Worm (Caenorhabditis elegans) whole organism, young adult: ENCODE results near the gene gpd-4.

Experiments used
- B0019.2 ChIP-seq: fragments of 200-800 bp; sonication (Bioruptor generic); conservative IDR thresholded peaks from 2 replicates; pipeline ENCODE4 v1.3.6; 2022; ENCODE audit warnings: missing genetic modification reagents, missing genetic modification characterization, missing compliant biosample characterization
- D2030.7 ChIP-seq: fragments of 200-800 bp; sonication (Bioruptor generic); IDR thresholded peaks from 2 replicates; pipeline ENCODE4 v1.3.6; 2022; ENCODE audit warnings: missing genetic modification reagents, missing genetic modification characterization, missing compliant biosample characterization
- F10E7.11 ChIP-seq: sonication (generic microtip); optimal IDR thresholded peaks from 2 replicates; lab custom pipeline; 2017; ENCODE audit warnings: mild to moderate bottlenecking, missing genetic modification characterization, moderate library complexity, missing compliant biosample characterization
- F23B12.7 ChIP-seq: sonication (generic microtip); optimal IDR thresholded peaks from 2 replicates; lab custom pipeline; 2017; ENCODE audit warnings: missing genetic modification characterization, mild to moderate bottlenecking, missing compliant biosample characterization, antibody characterized with exemption, moderate library complexity; ENCODE audit not compliant: insufficient read depth
- F33H1.4 ChIP-seq: fragments of 200-800 bp; sonication (Bioruptor generic); IDR thresholded peaks from 2 replicates; pipeline ENCODE4 v1.3.6; 2022; ENCODE audit warnings: missing genetic modification reagents, missing genetic modification characterization, missing compliant biosample characterization
- F39B2.1 ChIP-seq: fragments of 200-800 bp; sonication (Bioruptor generic); IDR thresholded peaks from 2 replicates; pipeline ENCODE4 v1.3.6; 2022; ENCODE audit warnings: missing genetic modification reagents, missing genetic modification characterization, missing compliant biosample characterization
- F49E8.2 ChIP-seq: sonication (generic microtip); optimal IDR thresholded peaks from 3 replicates; lab custom pipeline; 2017; ENCODE audit warnings: missing genetic modification characterization, mild to moderate bottlenecking, missing compliant biosample characterization, antibody characterized with exemption, moderate library complexity; ENCODE audit not compliant: insufficient read depth
- F57C9.4 ChIP-seq: sonication (generic microtip); optimal IDR thresholded peaks from 2 replicates; lab custom pipeline; 2017; ENCODE audit warnings: mild to moderate bottlenecking, missing genetic modification characterization, missing compliant biosample characterization
- K12H6.12 ChIP-seq: fragments of 200-800 bp; sonication (Bioruptor generic); optimal IDR thresholded peaks from 2 replicates; lab custom pipeline; 2018; ENCODE audit warnings: mild to moderate bottlenecking, missing genetic modification characterization, missing compliant biosample characterization
- Y53F4B.3 ChIP-seq: fragments of 200-800 bp; sonication (Bioruptor generic); IDR thresholded peaks from 2 replicates; pipeline ENCODE4 v1.3.6; 2022; ENCODE audit warnings: missing genetic modification reagents, missing genetic modification characterization, missing compliant biosample characterization
- Y79H2A.3 ChIP-seq: fragments of 200-800 bp; sonication (Bioruptor generic); conservative IDR thresholded peaks from 2 replicates; pipeline ENCODE4 v1.3.6; 2022; ENCODE audit warnings: missing genetic modification reagents, missing genetic modification characterization, missing compliant biosample characterization
- aptf-2 ChIP-seq: fragments of 200-800 bp; sonication (Bioruptor generic); conservative IDR thresholded peaks from 2 replicates; pipeline ENCODE4 v1.3.6; 2022; ENCODE audit warnings: missing genetic modification reagents, missing genetic modification characterization, missing compliant biosample characterization
- ccch-3 ChIP-seq: fragments of 200-800 bp; sonication (Bioruptor generic); optimal IDR thresholded peaks from 2 replicates; lab custom pipeline; 2018; ENCODE audit warnings: mild to moderate bottlenecking, missing genetic modification characterization, missing compliant biosample characterization
- ceh-100 ChIP-seq: fragments of 200-800 bp; sonication (Bioruptor generic); IDR thresholded peaks from 2 replicates; pipeline ENCODE4 v1.3.6; 2022; ENCODE audit warnings: missing genetic modification reagents, missing genetic modification characterization, missing compliant biosample characterization
- ceh-91 ChIP-seq: fragments of 200-800 bp; sonication (Bioruptor generic); IDR thresholded peaks from 2 replicates; pipeline ENCODE4 v1.3.6; 2022; ENCODE audit warnings: missing genetic modification reagents, missing genetic modification characterization, missing compliant biosample characterization
- die-1 ChIP-seq: sonication (generic microtip); optimal IDR thresholded peaks from 2 replicates; lab custom pipeline; 2016; ENCODE audit warnings: missing genotype, mild to moderate bottlenecking, missing genetic modification characterization, missing compliant biosample characterization
- dox-1 ChIP-seq: fragments of 200-800 bp; sonication (Bioruptor generic); IDR thresholded peaks from 2 replicates; pipeline ENCODE4 v1.3.6; 2022; ENCODE audit warnings: missing genetic modification reagents, missing genetic modification characterization, missing compliant biosample characterization
- dpff-1 ChIP-seq: sonication (generic microtip); optimal IDR thresholded peaks from 2 replicates; lab custom pipeline; 2017; ENCODE audit warnings: mild to moderate bottlenecking, missing genetic modification characterization, missing compliant biosample characterization
- efl-1 ChIP-seq: fragments of 150-350 bp; optimal IDR thresholded peaks from 2 replicates; lab custom pipeline; 2014; ENCODE audit warnings: missing biosample characterization, missing genetic modification reagents, missing genetic modification characterization
- egl-18 ChIP-seq: fragments of 200-800 bp; sonication (Bioruptor generic); IDR thresholded peaks from 2 replicates; pipeline ENCODE4 v1.3.6; 2022; ENCODE audit warnings: missing genetic modification reagents, missing genetic modification characterization, missing compliant biosample characterization
- hmg-20 ChIP-seq: fragments of 200-800 bp; sonication (Bioruptor generic); IDR thresholded peaks from 2 replicates; pipeline ENCODE4 v1.3.6; 2022; ENCODE audit warnings: missing genetic modification reagents, missing genetic modification characterization, missing compliant biosample characterization
- hsf-1 ChIP-seq: fragments of 200-800 bp; sonication (Bioruptor generic); IDR thresholded peaks from 2 replicates; pipeline ENCODE4 v1.3.6; 2022; ENCODE audit warnings: missing genetic modification reagents, missing genetic modification characterization, missing compliant biosample characterization
- lin-40 ChIP-seq: sonication (generic microtip); optimal IDR thresholded peaks from 2 replicates; lab custom pipeline; 2016; ENCODE audit warnings: missing genetic modification characterization, mild to moderate bottlenecking, missing compliant biosample characterization, missing genotype, missing genetic modification reagents
- lin-54 ChIP-seq: fragments of 200-800 bp; sonication (Bioruptor generic); optimal IDR thresholded peaks from 2 replicates; lab custom pipeline; 2018; ENCODE audit warnings: mild to moderate bottlenecking, missing genetic modification characterization, missing compliant biosample characterization
- lir-1 ChIP-seq: fragments of 200-800 bp; sonication (Bioruptor generic); conservative IDR thresholded peaks from 2 replicates; pipeline ENCODE4 v1.3.6; 2022; ENCODE audit warnings: missing genetic modification reagents, missing genetic modification characterization, missing compliant biosample characterization
- lsl-1 ChIP-seq: fragments of 200-800 bp; sonication (Bioruptor generic); optimal IDR thresholded peaks from 2 replicates; lab custom pipeline; 2018; ENCODE audit warnings: mild to moderate bottlenecking, missing genetic modification characterization, moderate library complexity, missing compliant biosample characterization
- madf-10 ChIP-seq: sonication (generic microtip); optimal IDR thresholded peaks from 2 replicates; lab custom pipeline; 2016; ENCODE audit warnings: mild to moderate bottlenecking, missing genetic modification characterization, missing compliant biosample characterization
- madf-3 ChIP-seq: fragments of 200-800 bp; sonication (Bioruptor generic); IDR thresholded peaks from 2 replicates; pipeline ENCODE4 v1.3.6; 2022; ENCODE audit warnings: missing genetic modification reagents, missing genetic modification characterization, missing compliant biosample characterization
- madf-6 ChIP-seq: fragments of 200-800 bp; sonication (Bioruptor generic); IDR thresholded peaks from 2 replicates; pipeline ENCODE4 v1.3.6; 2022; ENCODE audit warnings: missing genetic modification reagents, missing genetic modification characterization, missing compliant biosample characterization
- madf-8 ChIP-seq: fragments of 200-800 bp; sonication (Bioruptor generic); conservative IDR thresholded peaks from 2 replicates; pipeline ENCODE4 v1.3.6; 2022; ENCODE audit warnings: missing genetic modification reagents, missing genetic modification characterization, missing compliant biosample characterization
- nfya-1 ChIP-seq: sonication (generic microtip); optimal IDR thresholded peaks from 2 replicates; lab custom pipeline; 2017; ENCODE audit warnings: antibody characterized with exemption, missing compliant biosample characterization, missing genetic modification characterization, borderline replicate concordance; ENCODE audit not compliant: insufficient read depth
- nfya-2 ChIP-seq: fragments of 200-800 bp; sonication (Bioruptor generic); IDR thresholded peaks from 2 replicates; pipeline ENCODE4 v1.3.6; 2022; ENCODE audit warnings: missing genetic modification reagents, missing genetic modification characterization, missing compliant biosample characterization
- nhr-179 ChIP-seq: sonication (generic microtip); optimal IDR thresholded peaks from 2 replicates; lab custom pipeline; 2016; ENCODE audit warnings: mild to moderate bottlenecking, missing genetic modification characterization, missing compliant biosample characterization
- nhr-80 ChIP-seq: sonication (generic microtip); optimal IDR thresholded peaks from 2 replicates; lab custom pipeline; 2016; ENCODE audit warnings: missing genetic modification characterization, missing compliant biosample characterization
- nhr-90 ChIP-seq: sonication (generic microtip); optimal IDR thresholded peaks from 2 replicates; lab custom pipeline; 2016; ENCODE audit warnings: missing genotype, mild to moderate bottlenecking, missing genetic modification characterization, missing compliant biosample characterization
- pbrm-1 ChIP-seq: fragments of 200-800 bp; sonication (Bioruptor generic); IDR thresholded peaks from 2 replicates; pipeline ENCODE4 v1.3.6; 2022; ENCODE audit warnings: missing genetic modification reagents, missing genetic modification characterization, missing compliant biosample characterization
- rcor-1 ChIP-seq: fragments of 200-800 bp; sonication (Bioruptor generic); IDR thresholded peaks from 2 replicates; pipeline ENCODE4 v1.3.6; 2022; ENCODE audit warnings: missing genetic modification reagents, missing genetic modification characterization, missing compliant biosample characterization
- sea-2 ChIP-seq: fragments of 200-800 bp; sonication (Bioruptor generic); IDR thresholded peaks from 2 replicates; pipeline ENCODE4 v1.3.6; 2022; ENCODE audit warnings: missing genetic modification characterization, missing compliant biosample characterization
- snpc-3.4 ChIP-seq: sonication (generic microtip); optimal IDR thresholded peaks from 2 replicates; lab custom pipeline; 2017; ENCODE audit warnings: missing genetic modification characterization, mild to moderate bottlenecking, missing compliant biosample characterization, antibody characterized with exemption, moderate library complexity, missing genotype, missing genetic modification reagents
- xnd-1 ChIP-seq: sonication (generic microtip); optimal IDR thresholded peaks from 2 replicates; lab custom pipeline; 2016; ENCODE audit warnings: missing genotype, missing genetic modification reagents, missing genetic modification characterization, missing compliant biosample characterization
- zfh-2 ChIP-seq: fragments of 200-800 bp; sonication (Bioruptor generic); conservative IDR thresholded peaks from 2 replicates; pipeline ENCODE4 v1.3.6; 2022; ENCODE audit warnings: missing genetic modification reagents, missing genetic modification characterization, missing compliant biosample characterization
- ztf-18 ChIP-seq: sonication (generic microtip); optimal IDR thresholded peaks from 2 replicates; lab custom pipeline; 2016; ENCODE audit warnings: missing genotype, mild to moderate bottlenecking, missing genetic modification characterization, missing compliant biosample characterization
- ztf-22 ChIP-seq: fragments of 200-800 bp; sonication (Bioruptor generic); optimal IDR thresholded peaks from 2 replicates; lab custom pipeline; 2018; ENCODE audit warnings: mild to moderate bottlenecking, missing genetic modification characterization, moderate library complexity, missing compliant biosample characterization
- ztf-6 ChIP-seq: fragments of 200-800 bp; sonication (Bioruptor generic); IDR thresholded peaks from 2 replicates; pipeline ENCODE4 v1.3.6; 2022; ENCODE audit warnings: missing genetic modification reagents, missing genetic modification characterization, missing compliant biosample characterization

Gene gpd-4

DNA sequence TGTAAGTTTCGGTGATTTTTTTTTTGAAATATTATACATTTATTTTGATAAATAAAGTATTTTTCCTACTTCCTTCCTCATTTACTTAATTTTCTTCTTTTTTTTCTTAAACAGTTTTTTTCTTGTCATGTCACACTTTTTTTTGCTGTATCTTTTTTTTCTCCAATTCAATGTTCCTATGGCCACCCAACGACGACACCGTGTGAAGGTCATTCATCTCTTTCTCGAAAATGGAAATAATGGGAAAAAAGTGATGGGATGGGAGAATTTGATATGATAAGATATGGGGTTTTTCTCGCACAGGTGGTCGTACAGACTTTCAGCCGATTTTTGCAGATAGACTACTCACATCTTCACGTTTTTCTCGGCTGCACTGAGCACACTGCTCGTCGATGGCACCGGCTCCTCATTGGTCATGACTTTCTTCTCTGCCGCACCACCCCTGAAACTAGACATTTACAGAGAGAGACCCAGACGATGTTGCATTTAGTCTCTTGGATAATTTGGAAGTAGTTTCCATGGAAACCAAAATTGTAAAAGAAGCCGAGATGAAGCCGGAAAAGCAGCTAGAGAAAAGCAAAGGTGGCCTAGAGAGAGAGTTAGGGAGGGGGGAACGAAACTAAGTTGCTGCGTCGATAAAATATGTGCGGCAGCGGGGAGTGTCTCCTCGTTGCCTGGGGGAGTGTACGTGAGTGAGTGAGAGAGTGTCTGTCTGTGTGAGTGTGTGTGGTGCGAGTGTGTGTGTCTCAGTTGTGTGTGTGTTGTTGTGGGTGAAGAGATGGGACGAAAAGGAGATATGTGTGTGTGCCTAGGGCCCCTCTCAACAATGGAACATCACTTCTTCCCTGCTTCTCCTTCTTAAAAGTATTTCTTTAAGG, 1.9 kb upstream of the gpd-4 start, which contains the start of gene daf-19 (continued):
- no peak for TF ChIP-seq ceh-91
- no peak for TF ChIP-seq F49E8.2
- no peak for TF ChIP-seq nfya-2
- TF ChIP-seq pbrm-1 (GFP tag; lab: Robert Waterston, UW) = no peak
- TF ChIP-seq Y53F4B.3 = no peak
- TF ChIP-seq rcor-1 (GFP tag; lab: Robert Waterston, UW) = 0 out of 2 replicates have a peak, but pooled peaks have one; percentile 29
- TF ChIP-seq sea-2 = no peak
- TF ChIP-seq nhr-179 = no peak
- no peak for TF ChIP-seq F57C9.4 (tag; lab: Kevin White, UChicago)
- peak; percentile 42 for TF ChIP-seq die-1 (tag; lab: Kevin White, UChicago)
- peak; percentile 35 for TF ChIP-seq K12H6.12
- no peak for TF ChIP-seq Y79H2A.3 (GFP tag; lab: Robert Waterston, UW)
- no peak; the same call in 1 of the 2 replicates for TF ChIP-seq ceh-100
- TF ChIP-seq F39B2.1 = no peak
- peak; percentile 23 for TF ChIP-seq lin-40 (tag; lab: Kevin White, UChicago)
- TF ChIP-seq F10E7.11 (tag; lab: Kevin White, UChicago) = no peak
- no peak for TF ChIP-seq nfya-1 (tag; lab: Kevin White, UChicago)
- no peak for TF ChIP-seq hmg-20 (GFP tag; lab: Robert Waterston, UW)

- TF ChIP-seq D2030.7 (GFP tag; lab: Robert Waterston, UW) (peak; percentile 39; the same call in 1 of the 2 replicates), F49E8.2 (peak; percentile 25), hsf-1 (GFP tag; lab: Robert Waterston, UW) (no peak), dpff-1 (no peak), lsl-1 (peak; percentile 4), efl-1 (peak; percentile 23), lin-40 (tag; lab: Kevin White, UChicago) (no peak), madf-6 (peak; percentile 52; the same call in 1 of the 2 replicates), madf-3 (peak; percentile 90), F33H1.4 (GFP tag; lab: Robert Waterston, UW) (0 out of 2 replicates have a peak, but pooled peaks have one; percentile 22), lin-54 (GFP tag; lab: Kevin White, UChicago) (peak; percentile 0), nhr-90 (tag; lab: Kevin White, UChicago) (no peak), ceh-100 (0 out of 2 replicates have a peak, but pooled peaks have one; percentile 24)
These were observed 1.4 kb downstream of the gpd-4 start, which contains the start of gene wbp-11 for ce11 chrII:10172436-10172973. wbp-11 (plus strand) TSS chrII:10172923.

DNA sequence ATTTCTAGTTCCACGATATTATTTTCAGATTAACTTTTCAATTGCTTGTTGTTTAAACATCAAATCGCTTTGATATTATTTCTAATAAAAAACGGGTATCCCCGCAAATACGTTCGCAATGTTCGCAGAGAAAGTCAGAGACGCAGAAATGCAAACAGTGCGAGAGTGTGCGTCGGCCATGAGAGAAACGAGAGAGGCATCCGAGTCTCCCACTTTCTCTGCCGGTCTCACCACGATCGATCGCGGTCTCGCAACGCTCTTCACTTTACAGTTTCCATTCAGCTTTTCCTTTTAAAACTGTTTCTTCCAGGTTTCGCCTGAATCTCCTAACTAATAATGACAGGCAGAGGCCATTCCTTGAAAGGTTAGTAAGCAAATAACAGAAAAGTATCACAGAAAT, 3.3 kb downstream of the gpd-4 start, which contains the start of gene F33H1.4:
TSS of gene F33H1.4 (plus strand) at position 311 of the 400 bp plus-strand sequence.
- TF ChIP-seq madf-6 = peak; percentile 57
- no peak for TF ChIP-seq xnd-1 (tag; lab: Kevin White, UChicago)
- TF ChIP-seq aptf-2 (GFP tag; lab: Robert Waterston, UW) = no peak
- no peak for TF ChIP-seq ztf-6
- peak; percentile 8 for TF ChIP-seq snpc-3.4 (tag; lab: Kevin White, UChicago)
- no peak for TF ChIP-seq nhr-80
- TF ChIP-seq dox-1 (GFP tag; lab: Robert Waterston, UW) = peak; percentile 5; the same call in 1 of the 2 replicates
- no peak for TF ChIP-seq B0019.2 (GFP tag; lab: Robert Waterston, UW)
- no peak for TF ChIP-seq lir-1
- TF ChIP-seq madf-10 (tag; lab: Kevin White, UChicago) = peak; percentile 6
- TF ChIP-seq ztf-22 (GFP tag; lab: Kevin White, UChicago) = no peak
- TF ChIP-seq F23B12.7 (tag; lab: Kevin White, UChicago) = no peak
- TF ChIP-seq zfh-2 (GFP tag; lab: Robert Waterston, UW) = peak; percentile 22; the same call in 1 of the 2 replicates
- no peak for TF ChIP-seq egl-18 (GFP tag; lab: Robert Waterston, UW)
- TF ChIP-seq ccch-3 (GFP tag; lab: Kevin White, UChicago) = no peak
- TF ChIP-seq nhr-90 (tag; lab: Kevin White, UChicago) = no peak
- TF ChIP-seq ztf-18 (tag; lab: Kevin White, UChicago) = no peak
- no peak for TF ChIP-seq F57C9.4 (tag; lab: Kevin White, UChicago)
- TF ChIP-seq madf-8 (GFP tag; lab: Robert Waterston, UW) = no peak
